Fruit fly (Drosophila melanogaster) whole organism, embryonic: Measurements from ENCODE around the gene CG7203.

ENCODE experiments used
- C15 ChIP-seq: fragments of 200-800 bp; sonication (Bioruptor generic); IDR thresholded peaks from 3 replicates; pipeline ENCODE4 v1.3.6; 2022; ENCODE audit warnings: missing biosample characterization, missing genetic modification characterization
- CG10321 ChIP-seq: fragments of 200-800 bp; sonication (Bioruptor generic); IDR thresholded peaks from 2 replicates; pipeline ENCODE4 v1.3.6; 2022; ENCODE audit warnings: missing biosample characterization, missing genetic modification characterization
- CG10462 ChIP-seq: fragments of 200-800 bp; sonication (Bioruptor generic); optimal IDR thresholded peaks from 2 replicates; lab custom pipeline; 2016; ENCODE audit warnings: missing biosample characterization, missing genetic modification characterization
- CG11398 ChIP-seq: fragments of 200-800 bp; sonication (Bioruptor generic); optimal IDR thresholded peaks from 2 replicates; lab custom pipeline; 2016; ENCODE audit warnings: missing biosample characterization, missing genetic modification characterization
- CG12299 ChIP-seq: fragments of 200-800 bp; sonication (Bioruptor generic); optimal IDR thresholded peaks from 2 replicates; lab custom pipeline; 2018; ENCODE audit warnings: missing biosample characterization, mild to moderate bottlenecking, missing genetic modification characterization
- CG1233 ChIP-seq: fragments of 200-800 bp; sonication (Bioruptor generic); optimal IDR thresholded peaks from 4 replicates; lab custom pipeline; 2018; ENCODE audit warnings: missing biosample characterization, mild to moderate bottlenecking, missing genetic modification characterization
- CG12769 ChIP-seq: fragments of 200-800 bp; sonication (Bioruptor generic); optimal IDR thresholded peaks from 2 replicates; lab custom pipeline; 2019; ENCODE audit warnings: missing biosample characterization, mild to moderate bottlenecking, missing genetic modification characterization, moderate library complexity
- CG13123 ChIP-seq: fragments of 200-800 bp; sonication (Bioruptor generic); optimal IDR thresholded peaks from 2 replicates; lab custom pipeline; 2016; ENCODE audit warnings: missing biosample characterization, missing genetic modification characterization
- CG13287 ChIP-seq: fragments of 200-800 bp; sonication (Bioruptor generic); IDR thresholded peaks from 2 replicates; pipeline ENCODE4 v1.3.6; 2022; ENCODE audit warnings: missing biosample characterization, missing genetic modification characterization; ENCODE audit not compliant: partially characterized antibody
- CG14965 ChIP-seq: fragments of 200-800 bp; sonication (Bioruptor generic); optimal IDR thresholded peaks from 2 replicates; lab custom pipeline; 2016; ENCODE audit warnings: missing biosample characterization, missing genetic modification characterization, borderline replicate concordance
- CG17186 ChIP-seq: fragments of 200-800 bp; sonication (Bioruptor generic); optimal IDR thresholded peaks from 3 replicates; lab custom pipeline; 2017; ENCODE audit warnings: missing biosample characterization, missing genetic modification reagents, missing genetic modification characterization
- CG17829 ChIP-seq: fragments of 200-800 bp; optimal IDR thresholded peaks from 2 replicates; lab custom pipeline; 2019; ENCODE audit warnings: missing biosample characterization, mild to moderate bottlenecking, missing genetic modification characterization, moderate library complexity
- CG1792 ChIP-seq: fragments of 200-800 bp; sonication (Bioruptor generic); optimal IDR thresholded peaks from 2 replicates; lab custom pipeline; 2016; ENCODE audit warnings: missing biosample characterization, missing genetic modification characterization
- CG18262 ChIP-seq: fragments of 200-800 bp; optimal IDR thresholded peaks from 3 replicates; lab custom pipeline; 2019; ENCODE audit warnings: missing biosample characterization, mild to moderate bottlenecking, missing genetic modification characterization, moderate library complexity
- CG2875 ChIP-seq: fragments of 200-800 bp; sonication (Bioruptor generic); optimal IDR thresholded peaks from 2 replicates; lab custom pipeline; 2017; ENCODE audit warnings: missing biosample characterization, mild to moderate bottlenecking, missing genetic modification characterization, missing genetic modification reagents
- CG32772 ChIP-seq: fragments of 200-800 bp; sonication (Bioruptor generic); IDR thresholded peaks from 2 replicates; pipeline ENCODE4 v1.3.6; 2022; ENCODE audit warnings: missing biosample characterization, missing genetic modification characterization
- CG4282 ChIP-seq: fragments of 200-800 bp; sonication (Bioruptor generic); optimal IDR thresholded peaks from 2 replicates; lab custom pipeline; 2016; ENCODE audit warnings: missing biosample characterization, missing genetic modification characterization
- CG4328 ChIP-seq: fragments of 200-800 bp; sonication (Bioruptor generic); optimal IDR thresholded peaks from 3 replicates; lab custom pipeline; 2017; ENCODE audit warnings: missing biosample characterization, missing genetic modification reagents, missing genetic modification characterization
- CG4424 ChIP-seq: fragments of 200-800 bp; sonication (Bioruptor generic); optimal IDR thresholded peaks from 3 replicates; lab custom pipeline; 2016; ENCODE audit warnings: missing biosample characterization, missing genetic modification characterization
- CG4820 ChIP-seq: fragments of 200-800 bp; sonication (Bioruptor generic); optimal IDR thresholded peaks from 3 replicates; lab custom pipeline; 2016; ENCODE audit warnings: missing biosample characterization, missing genetic modification characterization
- CG6272 ChIP-seq: fragments of 200-800 bp; sonication (Bioruptor generic); IDR thresholded peaks from 2 replicates; pipeline ENCODE4 v1.3.6; 2022; ENCODE audit warnings: missing biosample characterization, missing genetic modification characterization
- CG7786 ChIP-seq: fragments of 200-800 bp; sonication (Bioruptor generic); optimal IDR thresholded peaks from 2 replicates; lab custom pipeline; 2016; ENCODE audit warnings: missing biosample characterization, missing genetic modification characterization
- CG7987 ChIP-seq: fragments of 200-800 bp; sonication (Bioruptor generic); optimal IDR thresholded peaks from 2 replicates; lab custom pipeline; 2018; ENCODE audit warnings: missing biosample characterization, mild to moderate bottlenecking, missing genetic modification characterization, moderate library complexity
- CG9876 ChIP-seq: fragments of 200-800 bp; sonication (Bioruptor generic); optimal IDR thresholded peaks from 2 replicates; lab custom pipeline; 2016; ENCODE audit warnings: missing biosample characterization, missing genetic modification characterization
- Deaf1 ChIP-seq: fragments of 200-800 bp; optimal IDR thresholded peaks from 3 replicates; lab custom pipeline; 2019; ENCODE audit warnings: missing biosample characterization, mild to moderate bottlenecking, missing genetic modification characterization, moderate library complexity
- Dip3 ChIP-seq: fragments of 200-800 bp; sonication (Bioruptor generic); optimal IDR thresholded peaks from 3 replicates; lab custom pipeline; 2016; ENCODE audit warnings: missing biosample characterization, missing genetic modification characterization
- Meics ChIP-seq: fragments of 200-800 bp; sonication (Bioruptor generic); optimal IDR thresholded peaks from 2 replicates; lab custom pipeline; 2017; ENCODE audit warnings: missing biosample characterization, mild to moderate bottlenecking, missing genetic modification characterization
- Mes4 ChIP-seq: fragments of 200-800 bp; sonication (Bioruptor generic); optimal IDR thresholded peaks from 2 replicates; lab custom pipeline; 2016; ENCODE audit warnings: missing biosample characterization, missing genetic modification characterization
- Tbp ChIP-seq: fragments of >200 bp; optimal IDR thresholded peaks from 2 replicates; lab custom pipeline; 2018; ENCODE audit warnings: missing biosample characterization, missing genetic modification characterization
- ato ChIP-seq: fragments of 200-800 bp; sonication (Bioruptor generic); IDR thresholded peaks from 2 replicates; pipeline ENCODE4 v1.3.6; 2022; ENCODE audit warnings: missing biosample characterization, missing genetic modification characterization; ENCODE audit not compliant: partially characterized antibody
- cato ChIP-seq: fragments of 200-800 bp; sonication (Bioruptor generic); optimal IDR thresholded peaks from 2 replicates; lab custom pipeline; 2016; ENCODE audit warnings: missing biosample characterization, missing genetic modification characterization, borderline replicate concordance
- chm ChIP-seq: fragments of 200-800 bp; sonication (Bioruptor generic); IDR thresholded peaks from 2 replicates; pipeline ENCODE4 v1.3.6; 2022; ENCODE audit warnings: missing biosample characterization, missing genetic modification characterization
- ci ChIP-seq: fragments of 200-800 bp; sonication (Bioruptor generic); IDR thresholded peaks from 3 replicates; pipeline ENCODE4 v1.3.6; 2022; ENCODE audit warnings: missing biosample characterization, missing genetic modification characterization
- crol ChIP-seq: fragments of 200-800 bp; sonication (Bioruptor generic); IDR thresholded peaks from 2 replicates; pipeline ENCODE4 v1.3.6; 2022; ENCODE audit warnings: missing biosample characterization, missing genetic modification characterization
- gce ChIP-seq: fragments of 200-800 bp; sonication (Bioruptor generic); IDR thresholded peaks from 3 replicates; pipeline ENCODE4 v1.3.6; 2022; ENCODE audit warnings: missing biosample characterization, missing genetic modification characterization
- gro ChIP-seq: fragments of 200-800 bp; sonication (Bioruptor generic); optimal IDR thresholded peaks from 2 replicates; lab custom pipeline; 2016; ENCODE audit warnings: missing biosample characterization, missing genetic modification characterization
- gsb ChIP-seq: fragments of 200-800 bp; sonication (Bioruptor generic); IDR thresholded peaks from 2 replicates; pipeline ENCODE4 v1.3.6; 2022; ENCODE audit warnings: missing biosample characterization, missing genetic modification characterization
- hbn ChIP-seq: fragments of 200-800 bp; sonication (Bioruptor generic); IDR thresholded peaks from 2 replicates; pipeline ENCODE4 v1.3.6; 2022; ENCODE audit warnings: missing biosample characterization, missing genetic modification characterization; ENCODE audit not compliant: partially characterized antibody
- kni ChIP-seq: fragments of 200-800 bp; sonication (Bioruptor generic); optimal IDR thresholded peaks from 3 replicates; lab custom pipeline; 2017; ENCODE audit warnings: mild to moderate bottlenecking, missing biosample characterization, missing genetic modification reagents, missing genetic modification characterization
- lilli ChIP-seq: fragments of 200-800 bp; sonication (Bioruptor generic); optimal IDR thresholded peaks from 3 replicates; lab custom pipeline; 2016; ENCODE audit warnings: missing biosample characterization, missing genetic modification characterization
- mld ChIP-seq: fragments of 200-800 bp; sonication (Bioruptor generic); IDR thresholded peaks from 3 replicates; pipeline ENCODE4 v1.3.6; 2022; ENCODE audit warnings: missing biosample characterization, missing genetic modification characterization; ENCODE audit not compliant: partially characterized antibody
- org-1 ChIP-seq: fragments of 200-800 bp; sonication (Bioruptor generic); optimal IDR thresholded peaks from 2 replicates; lab custom pipeline; 2017; ENCODE audit warnings: missing biosample characterization, missing genetic modification characterization
- salm ChIP-seq: fragments of 200-800 bp; sonication (Bioruptor generic); optimal IDR thresholded peaks from 2 replicates; lab custom pipeline; 2018; ENCODE audit warnings: missing biosample characterization, mild to moderate bottlenecking, missing genetic modification characterization
- scrt ChIP-seq: fragments of 200-800 bp; sonication (Bioruptor generic); optimal IDR thresholded peaks from 2 replicates; lab custom pipeline; 2018; ENCODE audit warnings: missing biosample characterization, mild to moderate bottlenecking, missing genetic modification characterization, moderate library complexity
- sens ChIP-seq: fragments of 200-800 bp; sonication (Bioruptor generic); peaks from one replicate; lab custom pipeline; 2016; ENCODE audit warnings: missing biosample characterization, missing genetic modification characterization
- slou ChIP-seq: fragments of 200-800 bp; sonication (Bioruptor generic); optimal IDR thresholded peaks from 3 replicates; lab custom pipeline; 2016; ENCODE audit warnings: missing biosample characterization, missing genetic modification characterization
- sna ChIP-seq: fragments of 200-800 bp; sonication (Bioruptor generic); IDR thresholded peaks from 2 replicates; pipeline ENCODE4 v1.3.6; 2022; ENCODE audit warnings: missing biosample characterization, missing genetic modification characterization; ENCODE audit not compliant: partially characterized antibody
- sqz ChIP-seq: fragments of 200-800 bp; sonication (Bioruptor generic); optimal IDR thresholded peaks from 3 replicates; lab custom pipeline; 2018; ENCODE audit warnings: missing biosample characterization, mild to moderate bottlenecking, missing genetic modification characterization
- sug ChIP-seq: fragments of 200-800 bp; optimal IDR thresholded peaks from 2 replicates; lab custom pipeline; 2019; ENCODE audit warnings: missing biosample characterization, mild to moderate bottlenecking, missing genetic modification characterization, moderate library complexity
- tgo ChIP-seq: fragments of 200-800 bp; sonication (Bioruptor generic); IDR thresholded peaks from 3 replicates; pipeline ENCODE4 v1.3.6; 2022; ENCODE audit warnings: missing biosample characterization, missing genetic modification characterization

The CG7203 gene

DNA sequence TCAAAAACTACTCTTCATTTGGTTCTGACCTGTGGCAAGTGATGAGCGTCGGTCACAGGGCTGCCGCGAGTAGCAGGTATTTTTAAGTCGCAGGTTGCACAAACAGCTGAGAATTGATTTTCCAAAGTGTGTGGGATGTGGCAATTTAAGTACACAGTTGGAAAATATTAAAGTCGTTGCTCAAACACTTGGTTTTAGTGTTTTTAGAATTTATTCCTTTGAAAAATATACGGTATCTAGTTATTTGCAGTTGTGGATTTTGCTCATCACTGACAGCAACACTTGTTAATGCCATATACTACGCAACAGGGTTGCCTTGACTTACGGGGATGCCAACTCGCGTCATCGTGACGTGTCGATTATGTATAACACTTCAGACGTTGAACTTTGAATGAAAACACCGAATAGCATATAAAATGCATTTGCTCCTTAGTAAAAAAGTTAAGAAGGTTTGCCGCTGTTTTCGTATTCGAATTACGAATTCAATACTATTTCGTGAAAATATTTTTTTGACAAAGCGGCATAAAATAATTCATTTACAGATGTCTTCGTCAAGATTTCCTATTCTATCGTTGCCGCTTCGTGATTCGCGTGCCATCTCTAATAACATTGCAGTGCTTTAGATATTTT, 46.9 kb upstream of the CG7203 start, which contains the start of the genes Herp and r2d2 (continued):
- TF ChIP-seq kni (GFP tag; lab: Kevin White, UChicago) (peak; percentile 91), Deaf1 (tag; lab: Kevin White, UChicago) (peak; percentile 66), sqz (peak; percentile 75), CG13287 (peak; percentile 92), mld (GFP tag; lab: Robert Waterston, UW) (no peak), CG1792 (GFP tag; lab: Kevin White, UChicago) (peak; percentile 91), Tbp (GFP tag; lab: Kevin White, UChicago) (no peak), CG11398 (GFP tag; lab: Kevin White, UChicago) (peak; percentile 85), CG4820 (GFP tag; lab: Kevin White, UChicago) (peak; percentile 91), ci (GFP tag; lab: Robert Waterston, UW) (peak; percentile 82; the same call in 2 of the 3 replicates), CG4282 (GFP tag; lab: Kevin White, UChicago) (peak; percentile 90), org-1 (GFP tag; lab: Kevin White, UChicago) (peak; percentile 84), gce (peak; percentile 47; the same call in 1 of the 3 replicates), sens (GFP tag; lab: Kevin White, UChicago) (peak; percentile 98), crol (GFP tag; lab: Robert Waterston, UW) (peak; percentile 53; the same call in 1 of the 2 replicates), CG2875 (GFP tag; lab: Kevin White, UChicago) (peak; percentile 64), CG17186 (GFP tag; lab: Kevin White, UChicago) (peak; percentile 82), sna (GFP tag; lab: Robert Waterston, UW) (peak; percentile 80), cato (GFP tag; lab: Kevin White, UChicago) (peak; percentile 66), Mes4 (GFP tag; lab: Kevin White, UChicago) (peak; percentile 86), CG17829 (tag; lab: Kevin White, UChicago) (peak; percentile 89), CG13123 (GFP tag; lab: Kevin White, UChicago) (peak; percentile 76), chm (GFP tag; lab: Robert Waterston, UW) (peak; percentile 77), CG4424 (GFP tag; lab: Kevin White, UChicago) (peak; percentile 93), lilli (GFP tag; lab: Kevin White, UChicago) (peak; percentile 95), C15 (GFP tag; lab: Robert Waterston, UW) (peak; percentile 83; the same call in 2 of the 3 replicates), gro (GFP tag; lab: Kevin White, UChicago) (peak; percentile 95), sug (tag; lab: Kevin White, UChicago) (peak; percentile 95), slou (GFP tag; lab: Kevin White, UChicago) (peak; percentile 91), CG12299 (tag; lab: Kevin White, UChicago) (peak; percentile 88), tgo (GFP tag; lab: Robert Waterston, UW) (peak; percentile 91), CG14965 (GFP tag; lab: Kevin White, UChicago) (peak; percentile 54), CG6272 (GFP tag; lab: Robert Waterston, UW) (peak; percentile 84), CG1233 (GFP tag; lab: Kevin White, UChicago) (peak; percentile 89), CG9876 (peak; percentile 90), CG12769 (tag; lab: Kevin White, UChicago) (peak; percentile 95), Dip3 (peak; percentile 93), CG7786 (GFP tag; lab: Kevin White, UChicago) (peak; percentile 95), salm (tag; lab: Kevin White, UChicago) (peak; percentile 74), CG7987 (peak; percentile 82), CG32772 (GFP tag; lab: Robert Waterston, UW) (peak; percentile 92), gsb (peak; percentile 71), Meics (GFP tag; lab: Kevin White, UChicago) (peak; percentile 92), CG4328 (GFP tag; lab: Kevin White, UChicago) (peak; percentile 92), CG10321 (GFP tag; lab: Robert Waterston, UW) (0 out of 2 replicates have a peak, but pooled peaks have one; percentile 24), ato (GFP tag; lab: Robert Waterston, UW) (peak; percentile 13; the same call in 1 of the 2 replicates), scrt (GFP tag; lab: Kevin White, UChicago) (peak; percentile 90), CG10462 (GFP tag; lab: Kevin White, UChicago) (peak; percentile 60), CG18262 (tag; lab: Kevin White, UChicago) (peak; percentile 88), hbn (GFP tag; lab: Robert Waterston, UW) (peak; percentile 73)
